Worm (Caenorhabditis elegans): ENCODE data around the gene F54D8.10.

- TF ChIP-seq lsy-2 (tag; optimal IDR thresholded peaks at IDR 0.05) (no peak), nhr-47 (tag; optimal IDR thresholded peaks at IDR 0.05) (no peak), ces-1 (GFP tag; optimal IDR thresholded peaks at IDR 0.05) (no peak), mdl-1 (tag; optimal IDR thresholded peaks at IDR 0.05) (no peak), unc-130 (tag; optimal IDR thresholded peaks at IDR 0.05) (no peak), rnt-1 (tag; optimal IDR thresholded peaks at IDR 0.05) (no peak), zag-1 (tag; optimal IDR thresholded peaks at IDR 0.05) (no peak), lin-15B (tag; optimal IDR thresholded peaks at IDR 0.05) (no peak), egl-27 (tag; optimal IDR thresholded peaks at IDR 0.05) (no peak), ztf-11 (tag; optimal IDR thresholded peaks at IDR 0.05) (no peak), vab-15 (tag; optimal IDR thresholded peaks at IDR 0.05) (no peak), ceh-82 (tag; optimal IDR thresholded peaks at IDR 0.05) (no peak), mep-1 (tag; optimal IDR thresholded peaks at IDR 0.05) (no peak), nhr-237 (tag; optimal IDR thresholded peaks at IDR 0.05) (no peak)
These were observed 18.4 kb downstream of the F54D8.10 start for ce11 chrIII:5112998-5113397.
